Worm (Caenorhabditis elegans) whole organism, L4 larva: ENCODE measurements around the gene K07H8.5.

Experiments
- D1046.2 ChIP-seq: fragments of 200-800 bp; sonication (Bioruptor generic); IDR thresholded peaks from 2 replicates; pipeline ENCODE4 v1.3.6; 2022; ENCODE audit warnings: missing genetic modification characterization, missing compliant biosample characterization
- F26F4.8 ChIP-seq: fragments of 200-800 bp; sonication (Bioruptor generic); conservative IDR thresholded peaks from 2 replicates; pipeline ENCODE4 v1.3.6; 2022; ENCODE audit warnings: missing genetic modification characterization, missing compliant biosample characterization
- F37D6.2 ChIP-seq: sonication (generic microtip); optimal IDR thresholded peaks from 2 replicates; lab custom pipeline; 2016; ENCODE audit warnings: mild to moderate bottlenecking, missing genetic modification characterization, missing compliant biosample characterization
- F44E2.7 ChIP-seq: fragments of 200-800 bp; sonication (Bioruptor generic); IDR thresholded peaks from 2 replicates; pipeline ENCODE4 v2.1.2; 2022; ENCODE audit warnings: missing genetic modification characterization, missing compliant biosample characterization
- R02D3.7 ChIP-seq: fragments of 150-350 bp; sonication (generic microtip); optimal IDR thresholded peaks from 3 replicates; lab custom pipeline; 2014; ENCODE audit warnings: missing biosample characterization, missing genetic modification characterization
- Y5F2A.4 ChIP-seq: fragments of 200-800 bp; sonication (Bioruptor generic); optimal IDR thresholded peaks from 2 replicates; lab custom pipeline; 2018; ENCODE audit warnings: mild to moderate bottlenecking, missing genetic modification characterization, missing compliant biosample characterization
- Y75B8A.6 ChIP-seq: fragments of 200-800 bp; sonication (Bioruptor generic); IDR thresholded peaks from 2 replicates; pipeline ENCODE4 v1.3.6; 2022; ENCODE audit warnings: missing genetic modification reagents, missing genetic modification characterization, missing compliant biosample characterization
- ZK337.2 ChIP-seq: fragments of 200-800 bp; sonication (Bioruptor generic); IDR thresholded peaks from 2 replicates; pipeline ENCODE4 v1.3.6; 2022; ENCODE audit warnings: missing genetic modification reagents, missing genetic modification characterization, missing compliant biosample characterization
- aha-1 ChIP-seq: fragments of 150-350 bp; peaks from one replicate; lab custom pipeline; 2014; ENCODE audit warnings: missing biosample characterization, missing genetic modification characterization
- ama-1 ChIP-seq: fragments of 150-350 bp; optimal IDR thresholded peaks from 2 replicates; lab custom pipeline; 2014; ENCODE audit warnings: inconsistent platforms, mixed read lengths
- ceh-20 ChIP-seq: fragments of 200-800 bp; sonication (Bioruptor generic); IDR thresholded peaks from 2 replicates; pipeline ENCODE4 v1.3.6; 2022; ENCODE audit warnings: missing genetic modification reagents, missing genetic modification characterization, missing compliant biosample characterization
- ceh-28 ChIP-seq: fragments of 150-350 bp; optimal IDR thresholded peaks from 2 replicates; lab custom pipeline; 2014; ENCODE audit warnings: missing biosample characterization, missing genetic modification reagents, missing genetic modification characterization
- ceh-44 ChIP-seq: fragments of 200-800 bp; sonication (Bioruptor generic); IDR thresholded peaks from 2 replicates; pipeline ENCODE4 v1.3.6; 2022; ENCODE audit warnings: missing genetic modification reagents, missing genetic modification characterization, missing compliant biosample characterization
- ceh-62 ChIP-seq: sonication (generic microtip); optimal IDR thresholded peaks from 2 replicates; lab custom pipeline; 2017; ENCODE audit warnings: missing biosample characterization, missing genetic modification characterization
- ces-1 ChIP-seq: fragments of 150-350 bp; sonication (generic microtip); optimal IDR thresholded peaks from 4 replicates; lab custom pipeline; 2014; ENCODE audit warnings: missing biosample characterization, missing genetic modification reagents, missing genetic modification characterization
- cey-2 ChIP-seq: sonication (generic microtip); optimal IDR thresholded peaks from 3 replicates; lab custom pipeline; 2017; ENCODE audit warnings: missing genetic modification characterization, mild to moderate bottlenecking, missing compliant biosample characterization, antibody characterized with exemption, borderline replicate concordance; ENCODE audit not compliant: insufficient read depth
- ctbp-1 ChIP-seq: fragments of 200-800 bp; sonication (Bioruptor generic); IDR thresholded peaks from 2 replicates; pipeline ENCODE4 v1.3.6; 2022; ENCODE audit warnings: missing genetic modification reagents, missing genetic modification characterization, missing compliant biosample characterization
- daf-16 ChIP-seq, 3 experiments: sonication (generic microtip); optimal IDR thresholded peaks; 2 replicates each; lab custom pipeline; 2016 to 2017; ENCODE audit warnings: missing genetic modification characterization in 3 of 3, missing genetic modification reagents in 3 of 3, mild to moderate bottlenecking in 2 of 3, missing compliant biosample characterization in 2 of 3, missing biosample characterization in 1 of 3, moderate library complexity in 1 of 3
- dmd-9 ChIP-seq: fragments of 200-800 bp; sonication (Bioruptor generic); IDR thresholded peaks from 2 replicates; pipeline ENCODE4 v1.3.6; 2022; ENCODE audit warnings: missing genetic modification reagents, missing genetic modification characterization, missing compliant biosample characterization
- dpl-1 ChIP-seq: fragments of 150-350 bp; optimal IDR thresholded peaks from 2 replicates; lab custom pipeline; 2014; ENCODE audit warnings: missing biosample characterization, missing genetic modification reagents, missing genetic modification characterization
- hlh-11 ChIP-seq: fragments of 200-800 bp; sonication (Bioruptor generic); optimal IDR thresholded peaks from 2 replicates; lab custom pipeline; 2018; ENCODE audit warnings: mild to moderate bottlenecking, missing genetic modification characterization, missing compliant biosample characterization
- lim-7 ChIP-seq: fragments of 200-800 bp; sonication (Bioruptor generic); IDR thresholded peaks from 2 replicates; pipeline ENCODE4 v1.3.6; 2022; ENCODE audit warnings: missing genetic modification characterization, missing compliant biosample characterization
- lin-1 ChIP-seq: fragments of 200-800 bp; sonication (Bioruptor generic); IDR thresholded peaks from 2 replicates; pipeline ENCODE4 v1.3.6; 2022; ENCODE audit warnings: missing genetic modification reagents, missing genetic modification characterization, missing compliant biosample characterization
- lin-13 ChIP-seq: fragments of 150-350 bp; optimal IDR thresholded peaks from 2 replicates; lab custom pipeline; 2014; ENCODE audit warnings: missing biosample characterization, missing genetic modification reagents, missing genetic modification characterization
- lin-15B ChIP-seq: fragments of 150-350 bp; sonication (generic microtip); optimal IDR thresholded peaks from 3 replicates; lab custom pipeline; 2014; ENCODE audit warnings: missing biosample characterization, missing genetic modification characterization
- lin-38 ChIP-seq: fragments of 200-800 bp; sonication (Bioruptor generic); IDR thresholded peaks from 2 replicates; pipeline ENCODE4 v1.3.6; 2022; ENCODE audit warnings: missing genetic modification reagents, missing genetic modification characterization, missing compliant biosample characterization
- madf-9 ChIP-seq: fragments of 200-800 bp; sonication (Bioruptor generic); conservative IDR thresholded peaks from 2 replicates; pipeline ENCODE4 v1.3.6; 2022; ENCODE audit warnings: missing genetic modification reagents, missing genetic modification characterization, missing compliant biosample characterization
- mdl-1 ChIP-seq, 2 experiments: fragments of 150-350 bp in 1 of 2; sonication (generic microtip) in 1 of 2; optimal IDR thresholded peaks; 2 replicates each; lab custom pipeline; 2014 to 2017; ENCODE audit warnings: missing biosample characterization in 2 of 2, missing genetic modification characterization in 2 of 2
- mdt-29 ChIP-seq: fragments of 200-800 bp; sonication (Bioruptor generic); IDR thresholded peaks from 2 replicates; pipeline ENCODE4 v1.3.6; 2022; ENCODE audit warnings: missing genetic modification reagents, missing genetic modification characterization, missing compliant biosample characterization
- mxl-3 ChIP-seq: fragments of 200-800 bp; sonication (Bioruptor generic); optimal IDR thresholded peaks from 2 replicates; lab custom pipeline; 2018; ENCODE audit warnings: mild to moderate bottlenecking, missing genetic modification characterization, missing compliant biosample characterization
- nhr-11 ChIP-seq: fragments of 150-350 bp; optimal IDR thresholded peaks from 2 replicates; lab custom pipeline; 2014; ENCODE audit warnings: missing biosample characterization, missing genetic modification characterization
- nhr-111 ChIP-seq: fragments of 200-800 bp; sonication (Bioruptor generic); optimal IDR thresholded peaks from 2 replicates; lab custom pipeline; 2018; ENCODE audit warnings: mild to moderate bottlenecking, missing genetic modification characterization, missing compliant biosample characterization
- nhr-25 ChIP-seq: sonication (generic microtip); optimal IDR thresholded peaks from 2 replicates; lab custom pipeline; 2017; ENCODE audit warnings: missing genetic modification characterization, mild to moderate bottlenecking, missing compliant biosample characterization, antibody characterized with exemption, moderate library complexity, borderline replicate concordance; ENCODE audit not compliant: insufficient read depth
- nhr-28 ChIP-seq: fragments of 150-350 bp; optimal IDR thresholded peaks from 2 replicates; lab custom pipeline; 2014; ENCODE audit warnings: missing biosample characterization, missing genetic modification characterization
- nhr-42 ChIP-seq: fragments of 200-800 bp; sonication (Bioruptor generic); IDR thresholded peaks from 2 replicates; pipeline ENCODE4 v1.3.6; 2022; ENCODE audit warnings: missing genetic modification characterization, missing compliant biosample characterization
- pha-4 ChIP-seq, 2 experiments: fragments of 150-350 bp in 1 of 2; fragments of 200-800 bp in 1 of 2; sonication (Bioruptor generic) in 1 of 2; IDR thresholded peaks in 1 of 2; optimal IDR thresholded peaks in 1 of 2; 2 replicates each; pipeline versions ENCODE4 v1.3.6 to Lab custom; 2014 to 2022; ENCODE audit warnings: missing genetic modification characterization in 2 of 2, missing genetic modification reagents in 2 of 2, missing biosample characterization in 1 of 2, missing compliant biosample characterization in 1 of 2
- pqm-1 ChIP-seq: sonication (generic microtip); optimal IDR thresholded peaks from 2 replicates; lab custom pipeline; 2017; ENCODE audit warnings: missing biosample characterization, missing genetic modification characterization
- sdz-12 ChIP-seq: fragments of 200-800 bp; sonication (Bioruptor generic); optimal IDR thresholded peaks from 2 replicates; lab custom pipeline; 2018; ENCODE audit warnings: mild to moderate bottlenecking, missing genetic modification characterization, missing compliant biosample characterization
- spr-1 ChIP-seq: sonication (generic microtip); optimal IDR thresholded peaks from 2 replicates; lab custom pipeline; 2016; ENCODE audit warnings: mild to moderate bottlenecking, missing genetic modification characterization, missing compliant biosample characterization
- tag-97 ChIP-seq: fragments of 200-800 bp; sonication (Bioruptor generic); IDR thresholded peaks from 2 replicates; pipeline ENCODE4 v1.3.6; 2022; ENCODE audit warnings: missing genetic modification characterization, missing compliant biosample characterization
- tra-1 ChIP-seq: fragments of 200-800 bp; sonication (Bioruptor generic); IDR thresholded peaks from 2 replicates; pipeline ENCODE4 v1.3.6; 2022; ENCODE audit warnings: missing genetic modification reagents, missing genetic modification characterization, missing compliant biosample characterization
- unc-62 ChIP-seq, 3 experiments: fragments of 150-350 bp in 1 of 3; sonication (generic microtip); optimal IDR thresholded peaks in 2 of 3; peaks in 1 of 3; 1 replicate in 1 of 3; 2 replicates in 2 of 3; lab custom pipeline; 2014 to 2017; ENCODE audit warnings: missing biosample characterization in 3 of 3, missing genetic modification characterization in 3 of 3, missing genetic modification reagents in 3 of 3, missing genotype in 1 of 3
- vab-7 ChIP-seq: fragments of 200-800 bp; sonication (Bioruptor generic); IDR thresholded peaks from 2 replicates; pipeline ENCODE4 v1.3.6; 2022; ENCODE audit warnings: missing genetic modification reagents, missing genetic modification characterization, missing compliant biosample characterization
- zfp-2 ChIP-seq: sonication (generic microtip); optimal IDR thresholded peaks from 2 replicates; lab custom pipeline; 2016; ENCODE audit warnings: mild to moderate bottlenecking, missing genetic modification characterization, missing compliant biosample characterization
- zfp-3 ChIP-seq: fragments of 200-800 bp; sonication (Bioruptor generic); conservative IDR thresholded peaks from 2 replicates; pipeline ENCODE4 v1.3.6; 2022; ENCODE audit warnings: missing genetic modification reagents, missing genetic modification characterization, missing compliant biosample characterization
- zip-2 ChIP-seq: fragments of 150-350 bp; optimal IDR thresholded peaks from 2 replicates; lab custom pipeline; 2014; ENCODE audit warnings: missing biosample characterization, missing genetic modification characterization

The K07H8.5 gene

ce11 chrIV:8239584-8239983 lies 28.5 kb upstream of the K07H8.5 start:
- TF ChIP-seq nhr-111 (GFP tag; lab: Kevin White, UChicago) (no peak), ceh-28 (tag; lab: Kevin White, UChicago) (no peak), nhr-28 (peak; percentile 60), spr-1 (tag; lab: Kevin White, UChicago) (no peak), aha-1 (tag; lab: Kevin White, UChicago) (peak; percentile 68), pqm-1 (tag; lab: Kevin White, UChicago) (peak; percentile 4), unc-62 (GFP tag; optimal IDR thresholded peaks at IDR 0.05 in 1 of 2; lab: Kevin White, UChicago) (peak in 1 of 2 experiments; percentile 55), unc-62 (tag; optimal IDR thresholded peaks at IDR 0.05; lab: Kevin White, UChicago) (no peak), R02D3.7 (tag; lab: Kevin White, UChicago) (no peak), daf-16 (GFP tag; optimal IDR thresholded peaks at IDR 0.05; lab: Kevin White, UChicago) (no peak), daf-16 (tag; optimal IDR thresholded peaks at IDR 0.05; lab: Kevin White, UChicago) (peak; percentile 70), D1046.2 (no peak)

- no peak for TF ChIP-seq ZK337.2 (GFP tag; lab: Robert Waterston, UW)
- peak in 1 of 2 experiments; percentile 33 for TF ChIP-seq mdl-1 (tag; optimal IDR thresholded peaks at IDR 0.05; lab: Kevin White, UChicago)
- TF ChIP-seq ctbp-1 (GFP tag; lab: Robert Waterston, UW) = no peak
- TF ChIP-seq ama-1 (lab: Kevin White, UChicago) = no peak
- TF ChIP-seq F26F4.8 (GFP tag; lab: Robert Waterston, UW) = no peak
- TF ChIP-seq hlh-11 = peak; percentile 45
- TF ChIP-seq cey-2 = no peak
- TF ChIP-seq daf-16 (GFP tag; optimal IDR thresholded peaks at IDR 0.05; lab: Kevin White, UChicago) = no peak
- no peak for TF ChIP-seq daf-16 (tag; optimal IDR thresholded peaks at IDR 0.05; lab: Kevin White, UChicago)
- no peak for TF ChIP-seq lin-38 (GFP tag; lab: Robert Waterston, UW)
- no peak for TF ChIP-seq lin-15B
- no peak for TF ChIP-seq unc-62 (GFP tag; optimal IDR thresholded peaks at IDR 0.05 in 1 of 2; lab: Kevin White, UChicago)
- no peak for TF ChIP-seq unc-62 (tag; optimal IDR thresholded peaks at IDR 0.05; lab: Kevin White, UChicago)
- no peak for TF ChIP-seq tra-1
- no peak for TF ChIP-seq mdt-29 (GFP tag; lab: Robert Waterston, UW)
- no peak for TF ChIP-seq lin-1
- no peak for TF ChIP-seq F44E2.7 (GFP tag; lab: Robert Waterston, UW)
- TF ChIP-seq nhr-25 (tag; lab: Kevin White, UChicago) = no peak
- no peak for TF ChIP-seq tag-97 (GFP tag; lab: Robert Waterston, UW)
- no peak for TF ChIP-seq nhr-11 (tag; lab: Kevin White, UChicago)
- TF ChIP-seq madf-9 (GFP tag; lab: Robert Waterston, UW) = no peak
- no peak for TF ChIP-seq nhr-111 (GFP tag; lab: Kevin White, UChicago)
- TF ChIP-seq zfp-3 = no peak
- no peak for TF ChIP-seq Y75B8A.6 (GFP tag; lab: Robert Waterston, UW)
- TF ChIP-seq ceh-62 (tag; lab: Kevin White, UChicago) = no peak
- no peak for TF ChIP-seq pha-4 (GFP tag; IDR thresholded peaks at IDR 0.05; lab: Robert Waterston, UW)
- TF ChIP-seq pha-4 (tag; optimal IDR thresholded peaks at IDR 0.05; lab: Kevin White, UChicago) = no peak
- TF ChIP-seq Y5F2A.4 = no peak
- TF ChIP-seq sdz-12 (GFP tag; lab: Kevin White, UChicago) = no peak
- TF ChIP-seq lin-13 = no peak
- no peak for TF ChIP-seq ces-1 (GFP tag; lab: Kevin White, UChicago)
- no peak for TF ChIP-seq ceh-20
- TF ChIP-seq ceh-28 (tag; lab: Kevin White, UChicago) = no peak
- no peak for TF ChIP-seq nhr-42 (GFP tag; lab: Robert Waterston, UW)
- TF ChIP-seq zip-2 (tag; lab: Kevin White, UChicago) = no peak
- TF ChIP-seq vab-7 (GFP tag; lab: Robert Waterston, UW) = no peak
- 0 out of 2 replicates have a peak, but pooled peaks have one; percentile 8 for TF ChIP-seq lim-7 (GFP tag; lab: Robert Waterston, UW)
- TF ChIP-seq spr-1 (tag; lab: Kevin White, UChicago) = no peak
- no peak for TF ChIP-seq dmd-9 (GFP tag; lab: Robert Waterston, UW)
- no peak for TF ChIP-seq dpl-1
- TF ChIP-seq zfp-2 = no peak
- no peak for TF ChIP-seq ceh-44
- TF ChIP-seq F37D6.2 (tag; lab: Kevin White, UChicago) = no peak
- TF ChIP-seq mxl-3 (GFP tag; lab: Kevin White, UChicago) = peak; percentile 40
These were observed 26.8 kb upstream of the K07H8.5 start for ce11 chrIV:8241312-8241833.
